Fruit fly (Drosophila melanogaster) whole organism, embryonic: ENCODE results near the gene Atg18b.

Source experiments
- Bgb ChIP-seq: fragments of 200-800 bp; sonication (Bioruptor generic); IDR thresholded peaks from 2 replicates; pipeline ENCODE4 v1.3.6; 2022; ENCODE audit warnings: missing biosample characterization, missing genetic modification characterization; ENCODE audit not compliant: partially characterized antibody
- C15 ChIP-seq: fragments of 200-800 bp; sonication (Bioruptor generic); IDR thresholded peaks from 3 replicates; pipeline ENCODE4 v1.3.6; 2022; ENCODE audit warnings: missing biosample characterization, missing genetic modification characterization
- CG11085 ChIP-seq: fragments of 200-800 bp; sonication (Bioruptor generic); IDR thresholded peaks from 2 replicates; pipeline ENCODE4 v1.3.6; 2022; ENCODE audit warnings: missing biosample characterization, missing genetic modification characterization
- CG13287 ChIP-seq: fragments of 200-800 bp; sonication (Bioruptor generic); IDR thresholded peaks from 2 replicates; pipeline ENCODE4 v1.3.6; 2022; ENCODE audit warnings: missing biosample characterization, missing genetic modification characterization; ENCODE audit not compliant: partially characterized antibody
- CG13624 ChIP-seq: fragments of 200-800 bp; sonication (Bioruptor generic); optimal IDR thresholded peaks from 2 replicates; lab custom pipeline; 2016; ENCODE audit warnings: missing biosample characterization, missing genetic modification characterization
- CG13775 ChIP-seq: fragments of 200-800 bp; sonication (Bioruptor generic); optimal IDR thresholded peaks from 3 replicates; lab custom pipeline; 2017; ENCODE audit warnings: missing biosample characterization, mild to moderate bottlenecking, missing genetic modification characterization
- CG14014 ChIP-seq: fragments of 200-800 bp; sonication (Bioruptor generic); IDR thresholded peaks from 2 replicates; pipeline ENCODE4 v1.3.6; 2022; ENCODE audit warnings: missing biosample characterization, missing genetic modification characterization
- CG14860 ChIP-seq: fragments of 200-800 bp; sonication (Bioruptor generic); IDR thresholded peaks from 3 replicates; pipeline ENCODE4 v1.3.6; 2022; ENCODE audit warnings: missing biosample characterization, missing genetic modification characterization; ENCODE audit not compliant: partially characterized antibody
- CG1603 ChIP-seq: fragments of 200-800 bp; sonication (Bioruptor generic); optimal IDR thresholded peaks from 2 replicates; lab custom pipeline; 2019; ENCODE audit warnings: missing biosample characterization, mild to moderate bottlenecking, missing genetic modification characterization, moderate library complexity
- CG17186 ChIP-seq: fragments of 200-800 bp; sonication (Bioruptor generic); optimal IDR thresholded peaks from 3 replicates; lab custom pipeline; 2017; ENCODE audit warnings: missing biosample characterization, missing genetic modification reagents, missing genetic modification characterization
- CG17359 ChIP-seq: fragments of 200-800 bp; sonication (Bioruptor generic); optimal IDR thresholded peaks from 3 replicates; lab custom pipeline; 2018; ENCODE audit warnings: missing biosample characterization, mild to moderate bottlenecking, missing genetic modification characterization, moderate library complexity
- CG17612 ChIP-seq: fragments of 200-800 bp; sonication (Bioruptor generic); IDR thresholded peaks from 2 replicates; pipeline ENCODE4 v1.3.6; 2022; ENCODE audit warnings: missing biosample characterization, missing genetic modification characterization
- CG17912 ChIP-seq: fragments of 200-800 bp; sonication (Bioruptor generic); optimal IDR thresholded peaks from 2 replicates; lab custom pipeline; 2018; ENCODE audit warnings: missing biosample characterization, mild to moderate bottlenecking, missing genetic modification characterization
- CG2199 ChIP-seq: fragments of 200-800 bp; sonication (Bioruptor generic); IDR thresholded peaks from 3 replicates; pipeline ENCODE4 v1.3.6; 2022; ENCODE audit warnings: missing biosample characterization, missing genetic modification characterization
- CG2678 ChIP-seq: fragments of 200-800 bp; sonication (Bioruptor generic); optimal IDR thresholded peaks from 3 replicates; lab custom pipeline; 2019; ENCODE audit warnings: missing biosample characterization, mild to moderate bottlenecking, missing genetic modification characterization, moderate library complexity
- CG2875 ChIP-seq: fragments of 200-800 bp; sonication (Bioruptor generic); optimal IDR thresholded peaks from 2 replicates; lab custom pipeline; 2017; ENCODE audit warnings: missing biosample characterization, mild to moderate bottlenecking, missing genetic modification characterization, missing genetic modification reagents
- CG30020 ChIP-seq: fragments of 200-800 bp; optimal IDR thresholded peaks from 2 replicates; lab custom pipeline; 2019; ENCODE audit warnings: missing biosample characterization, mild to moderate bottlenecking, missing genetic modification characterization, moderate library complexity
- CG31365 ChIP-seq: fragments of 200-800 bp; sonication (Bioruptor generic); optimal IDR thresholded peaks from 2 replicates; lab custom pipeline; 2018; ENCODE audit warnings: missing biosample characterization, mild to moderate bottlenecking, missing genetic modification characterization
- CG3847 ChIP-seq: fragments of 200-800 bp; sonication (Bioruptor generic); IDR thresholded peaks from 2 replicates; pipeline ENCODE4 v1.3.6; 2022; ENCODE audit warnings: missing biosample characterization, missing genetic modification characterization
- CG5245 ChIP-seq: fragments of 200-800 bp; sonication (Bioruptor generic); optimal IDR thresholded peaks from 3 replicates; lab custom pipeline; 2016; ENCODE audit warnings: missing biosample characterization, missing genetic modification characterization
- CG6175 ChIP-seq: fragments of 200-800 bp; sonication (Bioruptor generic); IDR thresholded peaks from 3 replicates; pipeline ENCODE4 v1.3.6; 2022; ENCODE audit warnings: missing biosample characterization, missing genetic modification characterization
- CG6272 ChIP-seq: fragments of 200-800 bp; sonication (Bioruptor generic); IDR thresholded peaks from 2 replicates; pipeline ENCODE4 v1.3.6; 2022; ENCODE audit warnings: missing biosample characterization, missing genetic modification characterization
- CG6689 ChIP-seq: fragments of 200-800 bp; sonication (Bioruptor generic); IDR thresholded peaks from 2 replicates; pipeline ENCODE4 v1.3.6; 2022; ENCODE audit warnings: missing biosample characterization, missing genetic modification characterization
- CG7372 ChIP-seq: fragments of 200-800 bp; sonication (Bioruptor generic); IDR thresholded peaks from 2 replicates; pipeline ENCODE4 v1.3.6; 2022; ENCODE audit warnings: missing biosample characterization, missing genetic modification characterization
- CG8478 ChIP-seq: fragments of >200 bp; optimal IDR thresholded peaks from 2 replicates; lab custom pipeline; 2018
- CG8765 ChIP-seq: fragments of 200-800 bp; sonication (Bioruptor generic); IDR thresholded peaks from 2 replicates; pipeline ENCODE4 v1.3.6; 2022; ENCODE audit warnings: missing biosample characterization, missing genetic modification characterization
- CG8944 ChIP-seq: fragments of 200-800 bp; sonication (Bioruptor generic); optimal IDR thresholded peaks from 3 replicates; lab custom pipeline; 2016; ENCODE audit warnings: missing biosample characterization, missing genetic modification characterization
- CG9215 ChIP-seq: fragments of 200-800 bp; sonication (Bioruptor generic); IDR thresholded peaks from 2 replicates; pipeline ENCODE4 v1.3.6; 2022; ENCODE audit warnings: missing biosample characterization, missing genetic modification characterization
- CG9437 ChIP-seq: fragments of 200-800 bp; sonication (Bioruptor generic); optimal IDR thresholded peaks from 2 replicates; lab custom pipeline; 2018; ENCODE audit warnings: missing biosample characterization, mild to moderate bottlenecking, missing genetic modification characterization
- CG9797 ChIP-seq: fragments of 200-800 bp; sonication (Bioruptor generic); optimal IDR thresholded peaks from 3 replicates; lab custom pipeline; 2018; ENCODE audit warnings: missing biosample characterization, mild to moderate bottlenecking, missing genetic modification characterization
- GATAe ChIP-seq: fragments of 200-800 bp; sonication (Bioruptor generic); conservative IDR thresholded peaks from 2 replicates; pipeline ENCODE4 v1.3.6; 2022; ENCODE audit warnings: missing biosample characterization, missing genetic modification characterization
- Hsf ChIP-seq: fragments of 200-800 bp; sonication (Bioruptor generic); optimal IDR thresholded peaks from 3 replicates; lab custom pipeline; 2016; ENCODE audit warnings: missing biosample characterization, missing genetic modification characterization
- Oaz ChIP-seq: fragments of 200-800 bp; sonication (Bioruptor generic); IDR thresholded peaks from 2 replicates; pipeline ENCODE4 v1.3.6; 2022; ENCODE audit warnings: missing biosample characterization, missing genetic modification characterization
- Ravus ChIP-seq: fragments of 200-800 bp; sonication (Bioruptor generic); IDR thresholded peaks from 2 replicates; pipeline ENCODE4 v1.3.6; 2022; ENCODE audit warnings: missing biosample characterization, missing genetic modification characterization
- Tbp ChIP-seq: fragments of >200 bp; optimal IDR thresholded peaks from 2 replicates; lab custom pipeline; 2018; ENCODE audit warnings: missing biosample characterization, missing genetic modification characterization
- abd-A ChIP-seq: fragments of 200-800 bp; sonication (Bioruptor generic); optimal IDR thresholded peaks from 3 replicates; lab custom pipeline; 2019; ENCODE audit warnings: missing biosample characterization, mild to moderate bottlenecking, missing genetic modification characterization, moderate library complexity
- amos ChIP-seq: fragments of 200-800 bp; sonication (Bioruptor generic); IDR thresholded peaks from 2 replicates; pipeline ENCODE4 v1.3.6; 2022; ENCODE audit warnings: missing biosample characterization, missing genetic modification characterization; ENCODE audit not compliant: partially characterized antibody
- corto ChIP-seq: fragments of 200-800 bp; sonication (Bioruptor generic); optimal IDR thresholded peaks from 2 replicates; lab custom pipeline; 2016; ENCODE audit warnings: missing biosample characterization, mild to moderate bottlenecking, missing genetic modification characterization, moderate library complexity
- crc ChIP-seq: fragments of 200-800 bp; sonication (Bioruptor generic); optimal IDR thresholded peaks from 2 replicates; lab custom pipeline; 2016; ENCODE audit warnings: missing biosample characterization, missing genetic modification characterization
- croc ChIP-seq: fragments of 200-800 bp; sonication (Bioruptor generic); conservative IDR thresholded peaks from 3 replicates; pipeline ENCODE4 v1.3.6; 2022; ENCODE audit warnings: missing biosample characterization, missing genetic modification characterization
- cwo ChIP-seq: fragments of 200-800 bp; sonication (Bioruptor generic); optimal IDR thresholded peaks from 3 replicates; lab custom pipeline; 2017; ENCODE audit warnings: missing biosample characterization, missing genetic modification characterization, mild to moderate bottlenecking, moderate library complexity, missing genetic modification reagents
- da ChIP-seq: fragments of 200-800 bp; sonication (Bioruptor generic); optimal IDR thresholded peaks from 2 replicates; lab custom pipeline; 2016; ENCODE audit warnings: missing biosample characterization, missing genetic modification characterization
- esg ChIP-seq: fragments of 200-800 bp; sonication (Bioruptor generic); conservative IDR thresholded peaks from 2 replicates; pipeline ENCODE4 v1.3.6; 2022; ENCODE audit warnings: missing biosample characterization, missing genetic modification characterization
- grn ChIP-seq: fragments of 200-800 bp; sonication (Bioruptor generic); optimal IDR thresholded peaks from 3 replicates; lab custom pipeline; 2017; ENCODE audit warnings: missing biosample characterization, missing genetic modification characterization
- jigr1 ChIP-seq: fragments of 200-800 bp; sonication (Bioruptor generic); IDR thresholded peaks from 3 replicates; pipeline ENCODE4 v1.3.6; 2022; ENCODE audit warnings: missing biosample characterization, missing genetic modification characterization
- jing ChIP-seq: fragments of 200-800 bp; sonication (Bioruptor generic); optimal IDR thresholded peaks from 2 replicates; lab custom pipeline; 2018; ENCODE audit warnings: missing biosample characterization, mild to moderate bottlenecking, missing genetic modification characterization
- kay ChIP-seq: fragments of 200-800 bp; sonication (Bioruptor generic); optimal IDR thresholded peaks from 2 replicates; lab custom pipeline; 2016; ENCODE audit warnings: missing biosample characterization, missing genetic modification characterization
- org-1 ChIP-seq: fragments of 200-800 bp; sonication (Bioruptor generic); optimal IDR thresholded peaks from 2 replicates; lab custom pipeline; 2017; ENCODE audit warnings: missing biosample characterization, missing genetic modification characterization
- repo ChIP-seq: fragments of 200-800 bp; sonication (Bioruptor generic); optimal IDR thresholded peaks from 2 replicates; lab custom pipeline; 2016; ENCODE audit warnings: missing biosample characterization, missing genetic modification characterization
- rib ChIP-seq: fragments of 200-800 bp; sonication (Bioruptor generic); IDR thresholded peaks from 2 replicates; pipeline ENCODE4 v1.3.6; 2022; ENCODE audit warnings: missing biosample characterization, missing genetic modification characterization
- tio ChIP-seq: fragments of 200-800 bp; sonication (Bioruptor generic); optimal IDR thresholded peaks from 2 replicates; lab custom pipeline; 2017; ENCODE audit warnings: missing biosample characterization, missing genetic modification characterization, inconsistent platforms
- tll ChIP-seq, 2 experiments: fragments of 200-800 bp in 1 of 2; fragments of >200 bp in 1 of 2; sonication (Bioruptor generic) in 1 of 2; optimal IDR thresholded peaks; 2 replicates each; lab custom pipeline; 2017 to 2019; ENCODE audit warnings: missing biosample characterization in 2 of 2, missing genetic modification characterization in 2 of 2, mild to moderate bottlenecking in 1 of 2, moderate library complexity in 1 of 2

Atg18b gene

DNA sequence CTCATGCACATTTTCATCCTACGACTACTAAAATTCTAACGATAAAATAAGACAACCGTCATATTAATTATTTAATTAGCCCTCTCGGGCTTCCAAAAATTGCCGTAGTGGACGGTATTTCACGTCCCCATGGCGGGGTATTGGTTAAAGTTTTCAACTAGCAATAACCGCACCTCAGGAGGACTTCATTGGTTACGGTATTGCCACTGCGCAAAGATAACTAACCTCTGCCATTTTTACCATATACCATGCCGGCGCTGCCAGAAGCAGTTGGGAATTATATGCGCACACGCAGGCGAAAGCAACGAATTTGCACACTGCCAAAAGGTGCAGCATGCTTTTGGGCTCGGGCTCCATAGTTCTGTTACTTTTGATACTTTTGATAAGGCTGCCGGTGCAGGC, 5.4 kb downstream of the Atg18b start (continued):
- TF ChIP-seq amos (GFP tag; lab: Robert Waterston, UW) (peak; percentile 53; the same call in 1 of the 2 replicates), kay (GFP tag; lab: Kevin White, UChicago) (no peak), CG9215 (GFP tag; lab: Robert Waterston, UW) (no peak), CG5245 (GFP tag; lab: Kevin White, UChicago) (peak; percentile 62), Bgb (peak; percentile 78), CG17912 (GFP tag; lab: Kevin White, UChicago) (no peak), rib (GFP tag; lab: Robert Waterston, UW) (peak; percentile 70; the same call in 1 of the 2 replicates), org-1 (GFP tag; lab: Kevin White, UChicago) (no peak), CG14860 (GFP tag; lab: Robert Waterston, UW) (no peak), C15 (no peak), CG13287 (peak; percentile 44; the same call in 1 of the 2 replicates), CG31365 (no peak), grn (GFP tag; lab: Kevin White, UChicago) (no peak), Tbp (GFP tag; lab: Kevin White, UChicago) (peak; percentile 36), GATAe (GFP tag; lab: Robert Waterston, UW) (no peak), CG11085 (GFP tag; lab: Robert Waterston, UW) (peak; percentile 42), CG6272 (GFP tag; lab: Robert Waterston, UW) (peak; percentile 42; the same call in 1 of the 2 replicates), Ravus (GFP tag; lab: Robert Waterston, UW) (no peak), CG2875 (GFP tag; lab: Kevin White, UChicago) (no peak), CG30020 (tag; lab: Kevin White, UChicago) (no peak), tio (GFP tag; lab: Kevin White, UChicago) (no peak), jigr1 (no peak), Hsf (GFP tag; lab: Kevin White, UChicago) (no peak), CG8765 (GFP tag; lab: Robert Waterston, UW) (peak; percentile 41; the same call in 1 of the 2 replicates), CG17186 (GFP tag; lab: Kevin White, UChicago) (no peak), CG6175 (GFP tag; lab: Robert Waterston, UW) (no peak), CG9437 (GFP tag; lab: Kevin White, UChicago) (no peak), CG2678 (tag; lab: Kevin White, UChicago) (no peak), CG17612 (GFP tag; lab: Robert Waterston, UW) (no peak), CG9797 (GFP tag; lab: Kevin White, UChicago) (no peak), CG7372 (GFP tag; lab: Robert Waterston, UW) (no peak), esg (no peak), Oaz (GFP tag; lab: Robert Waterston, UW) (no peak), CG13775 (GFP tag; lab: Kevin White, UChicago) (peak; percentile 13), CG14014 (GFP tag; lab: Robert Waterston, UW) (0 out of 2 replicates have a peak, but pooled peaks have one; percentile 17), repo (peak; percentile 46), corto (GFP tag; lab: Kevin White, UChicago) (no peak), croc (no peak), da (GFP tag; lab: Kevin White, UChicago) (no peak), CG8944 (GFP tag; lab: Kevin White, UChicago) (peak; percentile 47), tll (GFP tag; optimal IDR thresholded peaks at IDR 0.05; lab: Kevin White, UChicago) (no peak), CG6689 (GFP tag; lab: Robert Waterston, UW) (no peak), CG3847 (GFP tag; lab: Robert Waterston, UW) (peak; percentile 42; the same call in 1 of the 2 replicates), CG8478 (lab: Kevin White, UChicago) (no peak), abd-A (tag; lab: Kevin White, UChicago) (no peak), jing (GFP tag; lab: Kevin White, UChicago) (no peak), crc (GFP tag; lab: Kevin White, UChicago) (no peak), CG2199 (GFP tag; lab: Robert Waterston, UW) (peak; percentile 96), cwo (GFP tag; lab: Kevin White, UChicago) (no peak), CG1603 (tag; lab: Kevin White, UChicago) (peak; percentile 34), CG17359 (tag; lab: Kevin White, UChicago) (peak; percentile 53), CG13624 (GFP tag; lab: Kevin White, UChicago) (peak; percentile 22)
